Fruit fly (Drosophila melanogaster) whole organism, embryonic: ENCODE results near the gene Rilpl.

Source experiments
- Bdp1 ChIP-seq: fragments of 200-800 bp; sonication (Bioruptor generic); optimal IDR thresholded peaks from 3 replicates; lab custom pipeline; 2016; ENCODE audit warnings: missing biosample characterization, missing genetic modification characterization
- CG1024 ChIP-seq: fragments of 200-800 bp; sonication (Bioruptor generic); IDR thresholded peaks from 2 replicates; pipeline ENCODE4 v1.3.6; 2022; ENCODE audit warnings: missing biosample characterization, missing genetic modification characterization
- CG11093 ChIP-seq: fragments of 200-800 bp; sonication (Bioruptor generic); IDR thresholded peaks from 3 replicates; pipeline ENCODE4 v1.3.6; 2022; ENCODE audit warnings: missing biosample characterization, missing genetic modification characterization
- CG11560 ChIP-seq: fragments of 200-800 bp; sonication (Bioruptor generic); IDR thresholded peaks from 3 replicates; pipeline ENCODE4 v1.3.6; 2022; ENCODE audit warnings: missing biosample characterization, missing genetic modification characterization
- CG12769 ChIP-seq: fragments of 200-800 bp; sonication (Bioruptor generic); optimal IDR thresholded peaks from 2 replicates; lab custom pipeline; 2019; ENCODE audit warnings: missing biosample characterization, mild to moderate bottlenecking, missing genetic modification characterization, moderate library complexity
- CG13123 ChIP-seq: fragments of 200-800 bp; sonication (Bioruptor generic); optimal IDR thresholded peaks from 2 replicates; lab custom pipeline; 2016; ENCODE audit warnings: missing biosample characterization, missing genetic modification characterization
- CG13624 ChIP-seq: fragments of 200-800 bp; sonication (Bioruptor generic); optimal IDR thresholded peaks from 2 replicates; lab custom pipeline; 2016; ENCODE audit warnings: missing biosample characterization, missing genetic modification characterization
- CG14441 ChIP-seq: fragments of 200-800 bp; sonication (Bioruptor generic); IDR thresholded peaks from 2 replicates; pipeline ENCODE4 v1.3.6; 2022; ENCODE audit warnings: missing biosample characterization, missing genetic modification characterization
- CG15514 ChIP-seq: fragments of 200-800 bp; sonication (Bioruptor generic); optimal IDR thresholded peaks from 3 replicates; lab custom pipeline; 2017; ENCODE audit warnings: missing biosample characterization, missing genetic modification characterization, mild to moderate bottlenecking, moderate library complexity, missing genetic modification reagents
- CG16863 ChIP-seq: fragments of 200-800 bp; sonication (Bioruptor generic); optimal IDR thresholded peaks from 3 replicates; lab custom pipeline; 2016; ENCODE audit warnings: missing biosample characterization, missing genetic modification characterization
- CG2129 ChIP-seq: fragments of 200-800 bp; sonication (Bioruptor generic); IDR thresholded peaks from 2 replicates; pipeline ENCODE4 v1.3.6; 2022; ENCODE audit warnings: missing biosample characterization, missing genetic modification characterization; ENCODE audit not compliant: partially characterized antibody
- CG31224 ChIP-seq: fragments of 200-800 bp; sonication (Bioruptor generic); IDR thresholded peaks from 2 replicates; pipeline ENCODE4 v1.3.6; 2022; ENCODE audit warnings: missing biosample characterization, missing genetic modification characterization
- CG6689 ChIP-seq: fragments of 200-800 bp; sonication (Bioruptor generic); IDR thresholded peaks from 2 replicates; pipeline ENCODE4 v1.3.6; 2022; ENCODE audit warnings: missing biosample characterization, missing genetic modification characterization
- CG8478 ChIP-seq: fragments of >200 bp; optimal IDR thresholded peaks from 2 replicates; lab custom pipeline; 2018
- CG9932 ChIP-seq: fragments of 200-800 bp; sonication (Bioruptor generic); IDR thresholded peaks from 2 replicates; pipeline ENCODE4 v1.3.6; 2022; ENCODE audit warnings: missing biosample characterization, missing genetic modification characterization
- Deaf1 ChIP-seq: fragments of 200-800 bp; optimal IDR thresholded peaks from 3 replicates; lab custom pipeline; 2019; ENCODE audit warnings: missing biosample characterization, mild to moderate bottlenecking, missing genetic modification characterization, moderate library complexity
- Dip3 ChIP-seq: fragments of 200-800 bp; sonication (Bioruptor generic); optimal IDR thresholded peaks from 3 replicates; lab custom pipeline; 2016; ENCODE audit warnings: missing biosample characterization, missing genetic modification characterization
- Dll ChIP-seq: fragments of 200-800 bp; sonication (Bioruptor generic); IDR thresholded peaks from 4 replicates; pipeline ENCODE4 v1.3.6; 2022; ENCODE audit warnings: missing biosample characterization, missing genetic modification characterization; ENCODE audit not compliant: partially characterized antibody
- HHEX ChIP-seq: fragments of 200-800 bp; sonication (Bioruptor generic); optimal IDR thresholded peaks from 3 replicates; lab custom pipeline; 2017; ENCODE audit warnings: missing biosample characterization, mild to moderate bottlenecking, missing genetic modification characterization, missing genetic modification reagents
- Kr ChIP-seq: fragments of 200-800 bp; sonication (Bioruptor generic); optimal IDR thresholded peaks from 2 replicates; lab custom pipeline; 2017; ENCODE audit warnings: missing biosample characterization, mild to moderate bottlenecking, missing genetic modification characterization
- Mad ChIP-seq: fragments of 200-800 bp; sonication (Bioruptor generic); optimal IDR thresholded peaks from 2 replicates; lab custom pipeline; 2016; ENCODE audit warnings: missing biosample characterization, missing genetic modification characterization
- Med ChIP-seq: fragments of 200-800 bp; sonication (Bioruptor generic); peaks from one replicate; lab custom pipeline; 2016; ENCODE audit warnings: missing biosample characterization, missing genetic modification characterization, mild to moderate bottlenecking, inconsistent platforms, moderate library complexity
- NC2α ChIP-seq: fragments of 200-800 bp; sonication (Bioruptor generic); optimal IDR thresholded peaks from 2 replicates; lab custom pipeline; 2016; ENCODE audit warnings: missing biosample characterization, missing genetic modification characterization
- PHDP ChIP-seq: fragments of 200-800 bp; sonication (Bioruptor generic); optimal IDR thresholded peaks from 3 replicates; lab custom pipeline; 2018; ENCODE audit warnings: missing biosample characterization, mild to moderate bottlenecking, missing genetic modification characterization, moderate library complexity
- Poxn ChIP-seq: fragments of 200-800 bp; sonication (Bioruptor generic); IDR thresholded peaks from 2 replicates; pipeline ENCODE4 v1.3.6; 2022; ENCODE audit warnings: missing biosample characterization, missing genetic modification characterization
- Sox100B ChIP-seq: fragments of 200-800 bp; sonication (Bioruptor generic); optimal IDR thresholded peaks from 3 replicates; lab custom pipeline; 2018; ENCODE audit warnings: missing biosample characterization, mild to moderate bottlenecking, missing genetic modification characterization
- abd-A ChIP-seq: fragments of 200-800 bp; sonication (Bioruptor generic); optimal IDR thresholded peaks from 3 replicates; lab custom pipeline; 2019; ENCODE audit warnings: missing biosample characterization, mild to moderate bottlenecking, missing genetic modification characterization, moderate library complexity
- br ChIP-seq: fragments of >200 bp; optimal IDR thresholded peaks from 2 replicates; lab custom pipeline; 2017
- caup ChIP-seq: fragments of 200-800 bp; sonication (Bioruptor generic); optimal IDR thresholded peaks from 3 replicates; lab custom pipeline; 2017; ENCODE audit warnings: missing biosample characterization, mild to moderate bottlenecking, missing genetic modification characterization, moderate library complexity; ENCODE audit not compliant: severe bottlenecking
- cg ChIP-seq: fragments of 200-800 bp; sonication (Bioruptor generic); optimal IDR thresholded peaks from 3 replicates; lab custom pipeline; 2019; ENCODE audit warnings: missing biosample characterization, mild to moderate bottlenecking, missing genetic modification characterization, moderate library complexity
- chif ChIP-seq, 2 experiments: fragments of 200-800 bp; sonication (Bioruptor generic); optimal IDR thresholded peaks; 3 replicates each; lab custom pipeline; 2016; ENCODE audit warnings: missing biosample characterization in 2 of 2, missing genetic modification characterization in 2 of 2
- chinmo ChIP-seq: fragments of 200-800 bp; sonication (Bioruptor generic); IDR thresholded peaks from 4 replicates; pipeline ENCODE4 v1.3.6; 2022; ENCODE audit warnings: missing biosample characterization, missing genetic modification characterization; ENCODE audit not compliant: partially characterized antibody
- corto ChIP-seq: fragments of 200-800 bp; sonication (Bioruptor generic); optimal IDR thresholded peaks from 2 replicates; lab custom pipeline; 2016; ENCODE audit warnings: missing biosample characterization, mild to moderate bottlenecking, missing genetic modification characterization, moderate library complexity
- crol ChIP-seq: fragments of 200-800 bp; sonication (Bioruptor generic); IDR thresholded peaks from 2 replicates; pipeline ENCODE4 v1.3.6; 2022; ENCODE audit warnings: missing biosample characterization, missing genetic modification characterization
- da ChIP-seq: fragments of 200-800 bp; sonication (Bioruptor generic); optimal IDR thresholded peaks from 2 replicates; lab custom pipeline; 2016; ENCODE audit warnings: missing biosample characterization, missing genetic modification characterization
- ewg ChIP-seq: fragments of 200-800 bp; sonication (Bioruptor generic); optimal IDR thresholded peaks from 3 replicates; lab custom pipeline; 2017; ENCODE audit warnings: mild to moderate bottlenecking, missing biosample characterization, missing genetic modification reagents, missing genetic modification characterization
- gcm2 ChIP-seq: fragments of 200-800 bp; sonication (Bioruptor generic); optimal IDR thresholded peaks from 2 replicates; lab custom pipeline; 2016; ENCODE audit warnings: missing biosample characterization, missing genetic modification characterization
- h ChIP-seq: fragments of >200 bp; optimal IDR thresholded peaks from 2 replicates; lab custom pipeline; 2017
- her ChIP-seq: fragments of 200-800 bp; sonication (Bioruptor generic); optimal IDR thresholded peaks from 2 replicates; lab custom pipeline; 2016; ENCODE audit warnings: missing biosample characterization, missing genetic modification characterization
- kay ChIP-seq: fragments of 200-800 bp; sonication (Bioruptor generic); optimal IDR thresholded peaks from 2 replicates; lab custom pipeline; 2016; ENCODE audit warnings: missing biosample characterization, missing genetic modification characterization
- kni ChIP-seq: fragments of 200-800 bp; sonication (Bioruptor generic); optimal IDR thresholded peaks from 3 replicates; lab custom pipeline; 2017; ENCODE audit warnings: mild to moderate bottlenecking, missing biosample characterization, missing genetic modification reagents, missing genetic modification characterization
- lola ChIP-seq, 3 experiments: fragments of >200 bp in 2 of 3; fragments of 200-800 bp in 1 of 3; sonication (Bioruptor generic) in 1 of 3; optimal IDR thresholded peaks; 2 replicates each; lab custom pipeline; 2017 to 2019; ENCODE audit warnings: missing biosample characterization in 3 of 3, missing genetic modification characterization in 3 of 3, mild to moderate bottlenecking in 1 of 3, moderate library complexity in 1 of 3
- nerfin-2 ChIP-seq: fragments of 200-800 bp; sonication (Bioruptor generic); IDR thresholded peaks from 2 replicates; pipeline ENCODE4 v1.3.6; 2022; ENCODE audit warnings: missing biosample characterization, missing genetic modification characterization; ENCODE audit not compliant: partially characterized antibody
- p53 ChIP-seq: fragments of 200-800 bp; sonication (Bioruptor generic); optimal IDR thresholded peaks from 2 replicates; lab custom pipeline; 2016; ENCODE audit warnings: missing biosample characterization, missing genetic modification characterization
- pzg ChIP-seq: fragments of 200-800 bp; sonication (Bioruptor generic); optimal IDR thresholded peaks from 3 replicates; lab custom pipeline; 2018; ENCODE audit warnings: missing biosample characterization, mild to moderate bottlenecking, missing genetic modification characterization, moderate library complexity
- scrt ChIP-seq: fragments of 200-800 bp; sonication (Bioruptor generic); optimal IDR thresholded peaks from 2 replicates; lab custom pipeline; 2018; ENCODE audit warnings: missing biosample characterization, mild to moderate bottlenecking, missing genetic modification characterization, moderate library complexity
- sens ChIP-seq: fragments of 200-800 bp; sonication (Bioruptor generic); peaks from one replicate; lab custom pipeline; 2016; ENCODE audit warnings: missing biosample characterization, missing genetic modification characterization
- sens-2 ChIP-seq: fragments of 200-800 bp; sonication (Bioruptor generic); IDR thresholded peaks from 2 replicates; pipeline ENCODE4 v1.3.6; 2022; ENCODE audit warnings: missing biosample characterization, missing genetic modification characterization
- ssp ChIP-seq: fragments of 200-800 bp; sonication (Bioruptor generic); IDR thresholded peaks from 2 replicates; pipeline ENCODE4 v1.3.6; 2022; ENCODE audit warnings: missing biosample characterization, missing genetic modification characterization
- vvl ChIP-seq: fragments of 200-800 bp; sonication (Bioruptor generic); IDR thresholded peaks from 2 replicates; pipeline ENCODE4 v1.3.6; 2022; ENCODE audit warnings: missing biosample characterization, missing genetic modification characterization

Gene Rilpl

dm6 chrX:1388148-1388703, 4.6 kb upstream of the Rilpl start (continued):
- TF ChIP-seq PHDP (tag; lab: Kevin White, UChicago) (peak; percentile 8), h (lab: Kevin White, UChicago) (no peak), CG13123 (GFP tag; lab: Kevin White, UChicago) (no peak), Dip3 (GFP tag; lab: Kevin White, UChicago) (no peak), CG16863 (GFP tag; lab: Kevin White, UChicago) (no peak), Kr (GFP tag; lab: Kevin White, UChicago) (no peak), p53 (GFP tag; lab: Kevin White, UChicago) (no peak), CG11093 (GFP tag; lab: Robert Waterston, UW) (no peak), da (GFP tag; lab: Kevin White, UChicago) (no peak), ssp (GFP tag; lab: Robert Waterston, UW) (no peak), Mad (GFP tag; lab: Kevin White, UChicago) (no peak), Sox100B (GFP tag; lab: Kevin White, UChicago) (no peak), CG1024 (no peak), vvl (GFP tag; lab: Robert Waterston, UW) (no peak; the same call in 1 of the 2 replicates), CG2129 (GFP tag; lab: Robert Waterston, UW) (no peak), cg (GFP tag; lab: Kevin White, UChicago) (peak; percentile 78), CG14441 (GFP tag; lab: Robert Waterston, UW) (no peak), Dll (GFP tag; lab: Robert Waterston, UW) (no peak), CG8478 (lab: Kevin White, UChicago) (no peak), CG13624 (no peak), CG6689 (GFP tag; lab: Robert Waterston, UW) (no peak), her (GFP tag; lab: Kevin White, UChicago) (no peak), sens-2 (GFP tag; lab: Robert Waterston, UW) (no peak), nerfin-2 (GFP tag; lab: Robert Waterston, UW) (no peak), kni (GFP tag; lab: Kevin White, UChicago) (peak; percentile 52), CG15514 (GFP tag; lab: Kevin White, UChicago) (no peak), corto (GFP tag; lab: Kevin White, UChicago) (no peak), Bdp1 (GFP tag; lab: Kevin White, UChicago) (no peak), chif (GFP tag; optimal IDR thresholded peaks at IDR 0.05; lab: Kevin White, UChicago) (no peak), kay (GFP tag; lab: Kevin White, UChicago) (no peak), gcm2 (no peak), lola (GFP tag; optimal IDR thresholded peaks at IDR 0.05; lab: Kevin White, UChicago) (no peak), pzg (no peak), br (lab: Kevin White, UChicago) (no peak), HHEX (GFP tag; lab: Kevin White, UChicago) (no peak), Poxn (GFP tag; lab: Robert Waterston, UW) (no peak), CG11560 (tag; lab: Robert Waterston, UW) (no peak)

- TF ChIP-seq scrt (GFP tag; lab: Kevin White, UChicago) (peak; percentile 98), CG16863 (GFP tag; lab: Kevin White, UChicago) (no peak), Med (GFP tag; lab: Kevin White, UChicago) (peak; percentile 54), chinmo (0 out of 4 replicates have a peak, but pooled peaks have one; percentile 33), CG9932 (no peak), caup (GFP tag; lab: Kevin White, UChicago) (no peak), abd-A (tag; lab: Kevin White, UChicago) (peak; percentile 97), CG12769 (tag; lab: Kevin White, UChicago) (peak; percentile 6), CG31224 (peak; percentile 95), Deaf1 (peak; percentile 34), ewg (GFP tag; lab: Kevin White, UChicago) (peak; percentile 13), NC2α (GFP tag; lab: Kevin White, UChicago) (no peak), crol (GFP tag; lab: Robert Waterston, UW) (peak; percentile 51), sens (peak; percentile 25), nerfin-2 (GFP tag; lab: Robert Waterston, UW) (no peak)
Measured at dm6 chrX:1397649-1398454, 5.0 kb downstream of the Rilpl start.
